Fruit fly (Drosophila melanogaster) whole organism: ENCODE results near the gene Ccp84Ae.

Experiments
- CG8478 ChIP-seq: fragments of >200 bp; optimal IDR thresholded peaks from 2 replicates; lab custom pipeline; 2018; ENCODE audit warnings: inconsistent platforms
- EcR ChIP-seq, 2 experiments: fragments of >200 bp; optimal IDR thresholded peaks; 2 replicates each; lab custom pipeline; 2017; ENCODE audit warnings: missing biosample characterization in 2 of 2, missing genetic modification characterization in 2 of 2, missing genetic modification reagents in 2 of 2
- pan ChIP-seq: fragments of >200 bp; optimal IDR thresholded peaks from 2 replicates; lab custom pipeline; 2017
- psq ChIP-seq: fragments of >200 bp; optimal IDR thresholded peaks from 2 replicates; lab custom pipeline; 2017

DNA sequence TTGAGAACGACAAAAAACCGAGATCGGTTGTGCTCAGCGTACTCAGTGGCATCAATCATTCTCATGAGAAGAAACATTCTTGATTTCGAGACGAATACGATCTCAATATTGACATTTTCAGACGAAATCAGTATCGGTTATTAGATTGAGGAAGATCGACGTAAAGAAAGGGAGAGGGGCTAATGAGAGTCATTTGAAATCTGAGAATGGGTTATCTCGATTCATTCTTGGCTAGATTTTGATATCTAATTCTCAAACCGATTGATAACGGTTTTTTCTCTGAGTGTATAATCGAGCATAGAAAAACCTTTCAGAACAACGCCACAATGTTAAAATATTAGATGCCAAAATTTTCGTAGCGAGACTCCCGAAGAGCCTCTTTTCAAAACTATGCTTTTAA, 50.6 kb downstream of the Ccp84Ae start, which contains the start of gene CG31286:
- no peak for TF ChIP-seq psq (lab: Kevin White, UChicago)
- no peak for TF ChIP-seq pan
- TF ChIP-seq CG8478 (lab: Kevin White, UChicago) = no peak
- no peak for TF ChIP-seq EcR (GFP tag; optimal IDR thresholded peaks at IDR 0.05; lab: Kevin White, UChicago)
